Worm (Caenorhabditis elegans): ENCODE results near the gene ahsa-1.

DNA sequence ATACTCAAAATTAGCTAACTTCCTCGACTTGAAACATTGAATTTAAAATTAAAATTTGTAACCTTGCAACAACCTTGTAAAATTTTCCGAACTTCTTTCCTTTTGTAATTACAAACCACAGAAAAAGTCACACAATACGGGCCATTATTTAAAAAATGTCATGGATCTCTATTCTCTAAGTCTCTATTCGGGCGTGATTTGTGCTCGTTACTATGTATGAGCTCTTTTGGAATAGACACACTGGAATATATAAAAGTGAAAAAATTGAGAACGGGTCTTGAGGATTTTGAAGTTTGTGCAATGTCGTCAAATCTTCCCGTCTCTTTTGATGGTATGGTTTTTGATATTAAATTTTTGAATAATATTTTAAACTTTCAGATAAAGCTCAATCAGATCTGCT is 42.8 kb upstream of the ahsa-1 start, which contains the start of gene srr-7:
- TF ChIP-seq pes-1 (GFP tag; IDR thresholded peaks at IDR 0.05) (no peak), hmbx-1 (tag; optimal IDR thresholded peaks at IDR 0.05) (no peak), ama-1 (optimal IDR thresholded peaks at IDR 0.05) (no peak), ceh-36 (tag; optimal IDR thresholded peaks at IDR 0.05) (no peak), tbx-11 (GFP tag; IDR thresholded peaks at IDR 0.05) (no peak), aly-1 (tag; optimal IDR thresholded peaks at IDR 0.05) (no peak), tbx-37 (GFP tag; conservative IDR thresholded peaks at IDR 0.05) (no peak)
